Worm (Caenorhabditis elegans) whole organism, late embryonic: ENCODE results near the gene F35F10.1.

Source experiments
- C38D4.7 ChIP-seq: fragments of 200-800 bp; sonication (Bioruptor generic); optimal IDR thresholded peaks from 2 replicates; lab custom pipeline; 2018; ENCODE audit warnings: mild to moderate bottlenecking, missing genetic modification characterization, moderate library complexity, missing compliant biosample characterization
- K09A11.1 ChIP-seq: sonication (generic microtip); optimal IDR thresholded peaks from 2 replicates; lab custom pipeline; 2017; ENCODE audit warnings: antibody characterized with exemption, mild to moderate bottlenecking, missing genetic modification characterization, missing compliant biosample characterization; ENCODE audit not compliant: insufficient read depth
- T23F11.4 ChIP-seq: fragments of 200-800 bp; sonication (Bioruptor generic); optimal IDR thresholded peaks from 2 replicates; lab custom pipeline; 2018; ENCODE audit warnings: mild to moderate bottlenecking, missing genetic modification characterization, missing compliant biosample characterization
- Y22D7AL.16 ChIP-seq: sonication (generic microtip); optimal IDR thresholded peaks from 2 replicates; lab custom pipeline; 2016; ENCODE audit warnings: missing genetic modification characterization, missing compliant biosample characterization
- ama-1 ChIP-seq: fragments of 150-350 bp; optimal IDR thresholded peaks from 2 replicates; lab custom pipeline; 2014
- ceh-18 ChIP-seq: sonication (generic microtip); optimal IDR thresholded peaks from 2 replicates; lab custom pipeline; 2016; ENCODE audit warnings: missing genetic modification characterization, missing compliant biosample characterization
- ceh-19 ChIP-seq: fragments of 200-800 bp; sonication (Bioruptor generic); optimal IDR thresholded peaks from 2 replicates; lab custom pipeline; 2018; ENCODE audit warnings: mild to moderate bottlenecking, missing genetic modification characterization, missing compliant biosample characterization
- ceh-2 ChIP-seq: sonication (generic microtip); optimal IDR thresholded peaks from 2 replicates; lab custom pipeline; 2016; ENCODE audit warnings: missing genotype, missing genetic modification characterization, missing compliant biosample characterization
- ceh-22 ChIP-seq: sonication (generic microtip); optimal IDR thresholded peaks from 2 replicates; lab custom pipeline; 2017; ENCODE audit warnings: missing biosample characterization, missing genetic modification characterization
- ceh-34 ChIP-seq: sonication (generic microtip); optimal IDR thresholded peaks from 2 replicates; lab custom pipeline; 2016; ENCODE audit warnings: mild to moderate bottlenecking, missing genetic modification characterization, missing compliant biosample characterization
- ceh-45 ChIP-seq: fragments of 200-800 bp; sonication (Bioruptor generic); IDR thresholded peaks from 2 replicates; pipeline ENCODE4 v1.3.6; 2022; ENCODE audit warnings: missing genetic modification reagents, missing genetic modification characterization, missing compliant biosample characterization
- ceh-6 ChIP-seq: fragments of 200-800 bp; sonication (Bioruptor generic); optimal IDR thresholded peaks from 2 replicates; lab custom pipeline; 2018; ENCODE audit warnings: mild to moderate bottlenecking, missing genetic modification characterization, missing compliant biosample characterization
- elt-4 ChIP-seq: sonication (generic microtip); optimal IDR thresholded peaks from 2 replicates; lab custom pipeline; 2016; ENCODE audit warnings: missing genetic modification characterization, missing compliant biosample characterization
- eyg-1 ChIP-seq: sonication (generic microtip); optimal IDR thresholded peaks from 2 replicates; lab custom pipeline; 2016; ENCODE audit warnings: missing genotype, missing genetic modification characterization, missing compliant biosample characterization
- fkh-6 ChIP-seq: sonication (generic microtip); optimal IDR thresholded peaks from 2 replicates; lab custom pipeline; 2016; ENCODE audit warnings: missing genetic modification characterization, missing compliant biosample characterization
- hlh-13 ChIP-seq: fragments of 200-800 bp; sonication (Bioruptor generic); optimal IDR thresholded peaks from 2 replicates; lab custom pipeline; 2018; ENCODE audit warnings: mild to moderate bottlenecking, missing genetic modification characterization, missing compliant biosample characterization
- hlh-30 ChIP-seq: sonication (generic microtip); optimal IDR thresholded peaks from 2 replicates; lab custom pipeline; 2017; ENCODE audit warnings: antibody characterized with exemption, missing genetic modification characterization, missing compliant biosample characterization; ENCODE audit not compliant: insufficient read depth
- hlh-6 ChIP-seq: sonication (generic microtip); optimal IDR thresholded peaks from 2 replicates; lab custom pipeline; 2016; ENCODE audit warnings: missing genotype, missing genetic modification characterization, missing compliant biosample characterization
- hlh-8 ChIP-seq: sonication (generic microtip); optimal IDR thresholded peaks from 2 replicates; lab custom pipeline; 2016; ENCODE audit warnings: missing genotype, missing genetic modification characterization, missing compliant biosample characterization
- lim-6 ChIP-seq: sonication (generic microtip); optimal IDR thresholded peaks from 2 replicates; lab custom pipeline; 2016; ENCODE audit warnings: missing genetic modification characterization, missing compliant biosample characterization
- nfya-1 ChIP-seq: sonication (generic microtip); optimal IDR thresholded peaks from 2 replicates; lab custom pipeline; 2017; ENCODE audit warnings: missing genetic modification characterization, mild to moderate bottlenecking, missing compliant biosample characterization, antibody characterized with exemption, moderate library complexity
- nhr-11 ChIP-seq: fragments of 150-350 bp; optimal IDR thresholded peaks from 2 replicates; lab custom pipeline; 2014; ENCODE audit warnings: missing biosample characterization, missing genetic modification characterization
- nhr-232 ChIP-seq: sonication (generic microtip); optimal IDR thresholded peaks from 2 replicates; lab custom pipeline; 2016; ENCODE audit warnings: missing genetic modification characterization, missing compliant biosample characterization
- npax-4 ChIP-seq: sonication (generic microtip); optimal IDR thresholded peaks from 2 replicates; lab custom pipeline; 2016; ENCODE audit warnings: missing genetic modification characterization, missing compliant biosample characterization
- pag-3 ChIP-seq: sonication (generic microtip); optimal IDR thresholded peaks from 2 replicates; lab custom pipeline; 2016; ENCODE audit warnings: missing compliant biosample characterization, missing genetic modification characterization, borderline replicate concordance
- pat-9 ChIP-seq: fragments of 200-800 bp; sonication (Bioruptor generic); optimal IDR thresholded peaks from 2 replicates; lab custom pipeline; 2018; ENCODE audit warnings: mild to moderate bottlenecking, missing genetic modification characterization, moderate library complexity, missing compliant biosample characterization
- pax-1 ChIP-seq: fragments of 150-350 bp; optimal IDR thresholded peaks from 2 replicates; lab custom pipeline; 2014; ENCODE audit warnings: missing biosample characterization, missing genetic modification characterization
- pha-2 ChIP-seq: sonication (generic microtip); optimal IDR thresholded peaks from 2 replicates; lab custom pipeline; 2017; ENCODE audit warnings: mild to moderate bottlenecking, missing genetic modification characterization, missing compliant biosample characterization
- pha-4 ChIP-seq: fragments of 150-350 bp; optimal IDR thresholded peaks from 2 replicates; lab custom pipeline; 2018; ENCODE audit warnings: missing biosample characterization, missing genetic modification reagents, missing genetic modification characterization
- pqm-1 ChIP-seq: sonication (generic microtip); optimal IDR thresholded peaks from 2 replicates; lab custom pipeline; 2016; ENCODE audit warnings: missing genetic modification characterization, missing compliant biosample characterization
- rnt-1 ChIP-seq: sonication (generic microtip); optimal IDR thresholded peaks from 2 replicates; lab custom pipeline; 2016; ENCODE audit warnings: missing genetic modification characterization, missing compliant biosample characterization
- sdc-2 ChIP-seq: sonication (generic microtip); optimal IDR thresholded peaks from 2 replicates; lab custom pipeline; 2016; ENCODE audit warnings: missing genotype, missing genetic modification characterization, missing compliant biosample characterization
- sox-2 ChIP-seq: fragments of 200-800 bp; sonication (Bioruptor generic); IDR thresholded peaks from 2 replicates; pipeline ENCODE4 v1.3.6; 2022; ENCODE audit warnings: missing genetic modification reagents, missing genetic modification characterization, missing compliant biosample characterization
- sox-4 ChIP-seq: sonication (generic microtip); optimal IDR thresholded peaks from 2 replicates; lab custom pipeline; 2017; ENCODE audit warnings: mild to moderate bottlenecking, missing genetic modification characterization, inconsistent platforms, missing compliant biosample characterization
- unc-55 ChIP-seq: sonication (generic microtip); optimal IDR thresholded peaks from 2 replicates; lab custom pipeline; 2017; ENCODE audit warnings: missing biosample characterization, missing genetic modification reagents, missing genetic modification characterization
- ztf-16 ChIP-seq: sonication (generic microtip); optimal IDR thresholded peaks from 2 replicates; lab custom pipeline; 2017; ENCODE audit warnings: missing genetic modification characterization, missing compliant biosample characterization

Gene F35F10.1

DNA sequence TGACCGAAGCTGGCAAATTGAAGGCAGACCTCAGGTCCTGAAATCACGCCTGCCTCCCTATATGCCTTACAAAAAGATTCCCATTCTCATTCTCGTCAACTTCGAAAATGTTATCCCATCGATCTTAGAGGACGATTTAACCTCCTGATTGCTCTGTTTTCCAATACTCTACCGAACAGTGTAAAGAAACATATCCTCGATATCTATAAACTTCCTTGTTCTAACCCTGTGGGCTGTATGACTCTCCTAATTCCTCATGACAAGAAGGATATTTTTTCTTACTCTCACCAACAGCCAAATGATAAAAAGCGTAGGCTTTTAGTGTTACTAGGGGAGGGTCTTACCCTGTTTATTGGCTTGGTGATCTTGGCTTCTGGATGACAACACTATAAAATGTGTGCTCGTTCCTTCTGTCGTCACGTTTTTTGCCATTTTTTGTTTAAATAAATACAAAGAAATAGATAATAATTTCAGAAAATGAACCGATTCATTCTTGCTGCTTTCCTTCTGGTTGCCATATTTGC is 42.5 kb upstream of the F35F10.1 start, which contains the start of gene T28A11.4:
T28A11.4 (plus strand) TSS at position 474 of the 524 bp plus-strand sequence.
- TF ChIP-seq pag-3 (tag; lab: Kevin White, UChicago) (no peak), ceh-45 (no peak), rnt-1 (no peak), ama-1 (lab: Kevin White, UChicago) (no peak), fkh-6 (tag; lab: Kevin White, UChicago) (no peak), lim-6 (tag; lab: Kevin White, UChicago) (no peak), nhr-11 (tag; lab: Kevin White, UChicago) (no peak)

DNA sequence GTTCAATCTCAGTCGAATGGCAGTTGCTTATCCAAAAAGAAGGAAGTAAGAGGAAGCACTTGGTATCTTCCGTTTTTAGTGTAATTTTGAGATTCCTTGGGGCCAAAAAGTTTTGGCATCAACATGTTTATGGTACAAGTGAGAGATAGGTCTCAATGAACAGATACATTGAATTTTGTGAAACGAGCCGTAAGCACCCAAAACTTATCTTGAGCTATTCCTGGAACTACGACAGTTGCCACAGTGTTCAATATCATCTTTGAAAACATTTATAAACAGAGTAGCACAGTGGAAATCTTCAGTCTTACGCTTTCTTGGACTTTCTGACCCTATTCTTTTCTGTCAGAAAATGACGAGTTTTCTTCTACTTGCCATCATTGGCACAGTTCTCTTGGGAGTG is 41.1 kb upstream of the F35F10.1 start, which contains the start of gene T28A11.3:
T28A11.3 (plus strand) TSS at position 301 of the 400 bp plus-strand sequence.
- TF ChIP-seq hlh-8 (tag; lab: Kevin White, UChicago) = no peak
- TF ChIP-seq hlh-30 (tag; lab: Kevin White, UChicago) = no peak
- no peak for TF ChIP-seq npax-4 (tag; lab: Kevin White, UChicago)
- no peak for TF ChIP-seq ceh-18 (tag; lab: Kevin White, UChicago)
- no peak for TF ChIP-seq hlh-13 (GFP tag; lab: Kevin White, UChicago)
- TF ChIP-seq T23F11.4 (GFP tag; lab: Kevin White, UChicago) = no peak
- TF ChIP-seq hlh-6 (tag; lab: Kevin White, UChicago) = no peak
- no peak for TF ChIP-seq pha-2 (tag; lab: Kevin White, UChicago)
- TF ChIP-seq ceh-22 (tag; lab: Kevin White, UChicago) = no peak
- TF ChIP-seq eyg-1 (tag; lab: Kevin White, UChicago) = no peak
- TF ChIP-seq ama-1 (lab: Kevin White, UChicago) = no peak
- TF ChIP-seq K09A11.1 = no peak
- TF ChIP-seq sox-4 (tag; lab: Kevin White, UChicago) = no peak
- TF ChIP-seq Y22D7AL.16 (tag; lab: Kevin White, UChicago) = no peak
- no peak for TF ChIP-seq pqm-1 (tag; lab: Kevin White, UChicago)
- no peak for TF ChIP-seq ceh-19 (GFP tag; lab: Kevin White, UChicago)
- no peak for TF ChIP-seq pax-1 (tag; lab: Kevin White, UChicago)

DNA sequence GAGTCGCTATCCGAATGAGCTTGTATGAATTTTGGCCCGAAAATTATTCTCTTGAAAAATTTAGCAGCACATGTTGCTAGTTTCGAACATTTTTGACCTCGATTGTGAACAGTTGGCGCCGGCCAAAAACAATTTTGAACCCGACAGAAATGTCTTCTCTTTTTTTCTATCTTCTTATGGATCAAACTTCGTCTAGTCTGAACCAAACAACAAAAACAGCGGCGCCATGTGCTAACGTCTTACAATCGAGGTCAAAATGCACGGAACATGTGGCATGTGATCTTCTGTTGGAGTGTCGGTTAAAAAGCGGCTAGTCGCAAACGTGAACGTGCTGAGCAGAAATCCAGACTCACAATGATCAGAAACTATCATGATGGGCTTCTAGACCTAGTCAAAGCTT is 39.9 kb upstream of the F35F10.1 start:
- no peak for TF ChIP-seq sdc-2 (tag; lab: Kevin White, UChicago)
- no peak for TF ChIP-seq pha-4 (tag; lab: Kevin White, UChicago)
- TF ChIP-seq elt-4 (tag; lab: Kevin White, UChicago) = no peak
- TF ChIP-seq nfya-1 (tag; lab: Kevin White, UChicago) = no peak
- no peak for TF ChIP-seq ceh-22 (tag; lab: Kevin White, UChicago)
- no peak for TF ChIP-seq pat-9

DNA sequence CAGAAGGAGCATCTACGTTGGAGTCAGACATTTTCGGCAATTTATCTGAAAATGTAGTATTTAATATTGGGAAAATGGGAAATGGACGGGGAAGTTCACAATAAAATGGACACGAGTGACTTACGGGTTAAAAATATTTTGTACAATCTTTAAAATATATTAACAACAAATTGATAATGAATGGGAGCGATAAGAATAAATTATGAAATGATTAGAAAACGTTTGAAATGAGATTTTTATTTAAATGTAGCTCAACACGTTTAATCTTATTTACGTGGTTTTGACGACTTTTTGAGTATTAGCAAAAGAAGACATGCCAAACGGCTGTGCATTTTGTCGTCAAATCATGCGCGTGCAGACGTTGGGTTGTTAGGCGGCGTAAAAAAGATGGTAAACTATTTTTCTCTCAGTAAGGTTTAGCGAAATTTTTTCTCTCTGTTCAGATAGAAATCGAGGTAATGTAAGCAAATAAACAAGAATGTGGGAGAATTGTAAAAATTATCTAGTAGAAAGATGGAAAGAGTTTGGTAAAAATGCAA is 37.9 kb upstream of the F35F10.1 start, which contains the start of gene fbxa-64:
fbxa-64 (minus strand) TSS at position 51 of the 539 bp plus-strand sequence.
- no peak for TF ChIP-seq K09A11.1
- no peak for TF ChIP-seq hlh-6 (tag; lab: Kevin White, UChicago)
- TF ChIP-seq unc-55 = no peak
- TF ChIP-seq C38D4.7 (GFP tag; lab: Kevin White, UChicago) = no peak
- TF ChIP-seq eyg-1 (tag; lab: Kevin White, UChicago) = no peak
- TF ChIP-seq ceh-45 = no peak
- TF ChIP-seq ceh-22 (tag; lab: Kevin White, UChicago) = no peak
- TF ChIP-seq sox-2 (GFP tag; lab: Robert Waterston, UW) = no peak
- TF ChIP-seq ceh-34 = no peak

DNA sequence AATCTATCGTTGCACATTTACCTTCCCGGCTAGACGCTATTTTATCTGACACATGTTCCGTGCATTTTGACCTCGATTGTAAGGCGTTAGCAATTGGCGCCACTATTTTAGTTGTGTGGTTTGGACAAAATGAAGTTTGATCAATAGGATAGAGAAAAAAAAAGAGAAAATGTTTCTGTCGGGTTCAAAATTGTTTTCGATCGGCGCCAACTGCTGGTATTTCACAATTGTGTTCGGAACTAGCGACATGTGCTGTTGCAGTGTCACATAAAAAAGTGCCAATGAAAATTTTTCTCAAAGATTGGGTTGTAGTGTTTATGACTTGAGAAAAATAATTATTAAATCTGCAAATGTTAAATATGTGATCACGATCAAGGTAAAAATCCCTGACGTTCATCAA is 37.0 kb upstream of the F35F10.1 start:
- no peak for TF ChIP-seq ztf-16 (tag; lab: Kevin White, UChicago)
- no peak for TF ChIP-seq T23F11.4 (GFP tag; lab: Kevin White, UChicago)
- TF ChIP-seq sdc-2 (tag; lab: Kevin White, UChicago) = no peak
- no peak for TF ChIP-seq unc-55
- no peak for TF ChIP-seq K09A11.1
- TF ChIP-seq pqm-1 (tag; lab: Kevin White, UChicago) = no peak
- TF ChIP-seq ceh-18 (tag; lab: Kevin White, UChicago) = no peak
- TF ChIP-seq ceh-34 = no peak
- no peak for TF ChIP-seq nhr-232 (tag; lab: Kevin White, UChicago)
- TF ChIP-seq ceh-2 (tag; lab: Kevin White, UChicago) = no peak
- no peak for TF ChIP-seq ceh-6 (GFP tag; lab: Kevin White, UChicago)
